Worm (Caenorhabditis elegans): ENCODE data around the gene C52G5.2.
A peak's percentile ranks its signal among the peaks of the same experiment; 100 is the strongest.

C52G5.2 gene

ce11 chrX:12843530-12843929 lies 419 bp downstream of the C52G5.2 start (continued):
- TF ChIP-seq F10E7.11 (tag; optimal IDR thresholded peaks at IDR 0.05) = no peak
- no peak for TF ChIP-seq madf-8 (GFP tag; conservative IDR thresholded peaks at IDR 0.05)
- no peak; the same call in 1 of the 2 replicates for TF ChIP-seq lir-1 (GFP tag; conservative IDR thresholded peaks at IDR 0.05)
- no peak for TF ChIP-seq F22D6.2 (tag; optimal IDR thresholded peaks at IDR 0.05)
- TF ChIP-seq hlh-26 (GFP tag; conservative IDR thresholded peaks at IDR 0.05) = no peak
- TF ChIP-seq snpc-4 (GFP tag; optimal IDR thresholded peaks at IDR 0.05) = peak; percentile 16
- peak in 1 of 4 experiments; percentile 39 for TF ChIP-seq snpc-4 (tag; optimal IDR thresholded peaks at IDR 0.05)
- TF ChIP-seq xnd-1 (tag; optimal IDR thresholded peaks at IDR 0.05) = no peak
- no peak for TF ChIP-seq gei-17 (GFP tag; optimal IDR thresholded peaks at IDR 0.05)
- TF ChIP-seq nhr-179 (tag; optimal IDR thresholded peaks at IDR 0.05) = no peak
- TF ChIP-seq die-1 (tag; optimal IDR thresholded peaks at IDR 0.05) = peak; percentile 70
- TF ChIP-seq zim-3 (tag; optimal IDR thresholded peaks at IDR 0.05) = peak; percentile 68
- no peak for TF ChIP-seq ama-1 (optimal IDR thresholded peaks at IDR 0.05)
- peak in 1 of 2 experiments; percentile 29 for TF ChIP-seq ama-1 (GFP tag; optimal IDR thresholded peaks at IDR 0.05)
- no peak for TF ChIP-seq C06A6.2 (GFP tag; conservative IDR thresholded peaks at IDR 0.05)
- TF ChIP-seq lin-54 (GFP tag; optimal IDR thresholded peaks at IDR 0.05) = no peak
- peak; percentile 44; the same call in 1 of the 2 replicates for TF ChIP-seq nfyb-1 (GFP tag; IDR thresholded peaks at IDR 0.05)
- TF ChIP-seq attf-6 (GFP tag; IDR thresholded peaks at IDR 0.05) = 0 out of 2 replicates have a peak, but pooled peaks have one; percentile 41
- TF ChIP-seq mel-28 (tag; optimal IDR thresholded peaks at IDR 0.05; ENCODE audit: borderline replicate concordance) = no peak
- TF ChIP-seq hlh-12 (tag; optimal IDR thresholded peaks at IDR 0.05) = no peak
- peak; percentile 25 for TF ChIP-seq ztf-22 (GFP tag; optimal IDR thresholded peaks at IDR 0.05)
- no peak for TF ChIP-seq F49E8.2 (tag; optimal IDR thresholded peaks at IDR 0.05; ENCODE audit: insufficient read depth)
- TF ChIP-seq tbx-9 (tag; optimal IDR thresholded peaks at IDR 0.05; ENCODE audit: borderline replicate concordance) = no peak
- TF ChIP-seq snpc-1.1 (tag; optimal IDR thresholded peaks at IDR 0.05; ENCODE audit: insufficient read depth) = no peak
- no peak for TF ChIP-seq ztf-6 (GFP tag; IDR thresholded peaks at IDR 0.05)
- peak; percentile 40 for TF ChIP-seq lin-40 (tag; optimal IDR thresholded peaks at IDR 0.05)
- TF ChIP-seq let-526 (GFP tag; IDR thresholded peaks at IDR 0.05) = no peak
- TF ChIP-seq F37B4.10 (GFP tag; IDR thresholded peaks at IDR 0.05) = no peak
- peak in 1 of 3 experiments; percentile 48 for TF ChIP-seq lin-35 (GFP tag; optimal IDR thresholded peaks at IDR 0.05)
- 0 out of 2 replicates have a peak, but pooled peaks have one; percentile 37 for TF ChIP-seq ceh-40 (GFP tag; IDR thresholded peaks at IDR 0.05)
- no peak for TF ChIP-seq Y53F4B.3 (GFP tag; IDR thresholded peaks at IDR 0.05)
- no peak for TF ChIP-seq F33H1.4 (GFP tag; IDR thresholded peaks at IDR 0.05)
- peak; percentile 88 for TF ChIP-seq lin-26 (GFP tag; IDR thresholded peaks at IDR 0.05)
- no peak for TF ChIP-seq B0035.1 (tag; optimal IDR thresholded peaks at IDR 0.05)
- TF ChIP-seq mxl-1 (tag; optimal IDR thresholded peaks at IDR 0.05) = no peak

ce11 chrX:12844170-12844569 lies 1.1 kb downstream of the C52G5.2 start:
- TF ChIP-seq let-526 (GFP tag; IDR thresholded peaks at IDR 0.05) = no peak

- TF ChIP-seq B0261.1 (tag; optimal IDR thresholded peaks at IDR 0.05) = no peak
- TF ChIP-seq dpff-1 (tag; optimal IDR thresholded peaks at IDR 0.05) = no peak
- TF ChIP-seq T07F8.4 (tag; optimal IDR thresholded peaks at IDR 0.05) = no peak
- no peak for TF ChIP-seq zfh-2 (GFP tag; conservative IDR thresholded peaks at IDR 0.05)
- no peak for TF ChIP-seq lin-35 (GFP tag; optimal IDR thresholded peaks at IDR 0.05)
- TF ChIP-seq F23B12.7 (tag; optimal IDR thresholded peaks at IDR 0.05; ENCODE audit: insufficient read depth) = no peak
These were observed 2.9 kb downstream of the C52G5.2 start, which contains the start of gene C52G5.3 for ce11 chrX:12846043-12846442. TSS of gene C52G5.3 (minus strand) at chrX:12846143.
